Fruit fly (Drosophila melanogaster) whole organism, prepupa: ENCODE data around the gene CG12795.

Source experiments
- CG3919 ChIP-seq: fragments of 200-800 bp; sonication (Bioruptor generic); optimal IDR thresholded peaks from 3 replicates; lab custom pipeline; 2016; ENCODE audit warnings: missing biosample characterization, missing genetic modification characterization
- CG8632 ChIP-seq: fragments of 200-800 bp; sonication (Bioruptor generic); optimal IDR thresholded peaks from 3 replicates; lab custom pipeline; 2016; ENCODE audit warnings: missing biosample characterization, missing genetic modification characterization
- Eip75B ChIP-seq: fragments of 200-800 bp; sonication (Bioruptor generic); optimal IDR thresholded peaks from 3 replicates; lab custom pipeline; 2016; ENCODE audit warnings: missing biosample characterization, missing genetic modification characterization
- Hr39 ChIP-seq: fragments of 200-800 bp; sonication (Bioruptor generic); optimal IDR thresholded peaks from 2 replicates; lab custom pipeline; 2016; ENCODE audit warnings: missing biosample characterization, missing genetic modification characterization
- OdsH ChIP-seq: fragments of 200-800 bp; sonication (Bioruptor generic); optimal IDR thresholded peaks from 3 replicates; lab custom pipeline; 2016; ENCODE audit warnings: missing biosample characterization, missing genetic modification characterization
- acj6 ChIP-seq: fragments of 200-800 bp; sonication (Bioruptor generic); optimal IDR thresholded peaks from 3 replicates; lab custom pipeline; 2016; ENCODE audit warnings: missing biosample characterization, missing genetic modification characterization

DNA sequence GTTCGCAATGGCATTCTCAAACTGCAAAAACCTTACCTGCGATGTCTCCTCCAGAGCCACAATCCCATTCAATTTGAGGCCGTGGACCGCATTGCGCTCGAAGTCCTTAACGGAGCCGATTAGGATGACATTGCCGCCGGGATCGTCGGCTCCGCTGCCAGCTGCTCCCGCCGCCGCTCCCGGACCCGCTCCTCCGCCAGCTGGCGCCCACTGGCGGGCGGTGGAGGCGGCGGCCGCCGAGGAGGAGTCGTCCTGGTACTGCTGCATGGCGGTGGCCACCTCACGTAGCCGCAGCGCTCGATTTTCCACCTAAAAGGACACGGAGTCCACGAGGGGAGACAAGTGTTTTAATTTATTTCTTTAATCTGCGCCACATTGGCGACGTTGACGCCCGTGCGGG is 44.5 kb upstream of the CG12795 start:
- TF ChIP-seq Hr39 (GFP tag; lab: Kevin White, UChicago) (no peak), acj6 (GFP tag; lab: Kevin White, UChicago) (no peak), CG8632 (GFP tag; lab: Kevin White, UChicago) (no peak), Eip75B (GFP tag; lab: Kevin White, UChicago) (no peak), CG3919 (GFP tag; lab: Kevin White, UChicago) (no peak), OdsH (no peak)
